Worm (Caenorhabditis elegans): Measurements from ENCODE around the gene nhr-271.

DNA sequence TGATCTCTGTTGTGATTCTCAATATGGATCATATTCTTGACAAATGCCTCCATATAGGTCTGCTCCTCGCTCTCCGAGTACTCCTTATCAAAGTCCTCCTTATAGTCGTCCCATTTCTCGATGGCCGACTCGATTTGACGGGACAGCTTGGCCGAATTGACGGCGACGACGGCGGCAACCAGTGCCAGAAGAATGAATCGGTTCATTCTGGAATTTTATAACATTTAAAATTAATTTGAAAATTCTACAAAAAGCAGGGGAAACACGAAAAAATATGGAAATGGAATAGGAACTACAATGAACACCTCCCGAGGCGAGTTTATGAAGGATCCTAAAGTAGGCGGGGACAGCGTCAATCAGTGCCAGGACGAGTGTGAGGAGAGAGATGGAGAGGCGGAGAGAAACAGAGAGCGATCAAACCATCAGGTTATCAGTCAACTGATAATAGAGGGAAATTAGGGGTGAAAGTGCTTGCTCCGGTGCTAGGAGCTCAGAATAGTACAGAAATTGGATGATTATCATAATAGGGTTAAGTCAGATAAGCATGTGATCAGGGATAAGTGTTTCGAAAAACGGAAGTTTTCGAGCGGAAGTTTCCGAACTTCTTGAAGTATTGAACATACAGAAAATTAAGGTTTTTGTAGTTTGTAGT is 14.9 kb upstream of the nhr-271 start, which contains the start of gene cpl-1:
- TF ChIP-seq nfya-1 (tag; optimal IDR thresholded peaks at IDR 0.05; ENCODE audit: borderline replicate concordance, insufficient read depth) (no peak), ceh-91 (GFP tag; IDR thresholded peaks at IDR 0.05) (no peak), F37B4.10 (GFP tag; IDR thresholded peaks at IDR 0.05) (no peak), rec-8 (tag; optimal IDR thresholded peaks at IDR 0.05) (no peak)

Data from whole organism, young adult.